Worm (Caenorhabditis elegans) whole organism, L4/young adult: ENCODE data around the gene F40G12.10.
"Not testable (repeated sequence)": the region's sequence is repeated elsewhere in the genome, so short reads cannot be mapped to it uniquely, and the experiment has no call there.

Experiments
- W03F9.2 ChIP-seq: fragments of 150-350 bp; optimal IDR thresholded peaks from 2 replicates; lab custom pipeline; 2014; ENCODE audit warnings: missing biosample characterization, missing genetic modification characterization
- dao-5 ChIP-seq: sonication (generic microtip); optimal IDR thresholded peaks from 2 replicates; lab custom pipeline; 2016; ENCODE audit warnings: missing genotype, missing genetic modification characterization, moderate library complexity, missing compliant biosample characterization
- him-1 ChIP-seq: sonication (generic microtip); optimal IDR thresholded peaks from 2 replicates; lab custom pipeline; 2016; ENCODE audit warnings: missing genotype, missing genetic modification reagents, missing genetic modification characterization, missing compliant biosample characterization

ce11 chrV:14274268-14274667, 9.1 kb upstream of the F40G12.10 start, which contains the start of gene F40G12.7:
- not testable (repeated sequence) for TF ChIP-seq him-1, dao-5, W03F9.2 (tag; lab: Kevin White, UChicago)
